Fruit fly (Drosophila melanogaster): ENCODE results near the gene CG18130.

DNA sequence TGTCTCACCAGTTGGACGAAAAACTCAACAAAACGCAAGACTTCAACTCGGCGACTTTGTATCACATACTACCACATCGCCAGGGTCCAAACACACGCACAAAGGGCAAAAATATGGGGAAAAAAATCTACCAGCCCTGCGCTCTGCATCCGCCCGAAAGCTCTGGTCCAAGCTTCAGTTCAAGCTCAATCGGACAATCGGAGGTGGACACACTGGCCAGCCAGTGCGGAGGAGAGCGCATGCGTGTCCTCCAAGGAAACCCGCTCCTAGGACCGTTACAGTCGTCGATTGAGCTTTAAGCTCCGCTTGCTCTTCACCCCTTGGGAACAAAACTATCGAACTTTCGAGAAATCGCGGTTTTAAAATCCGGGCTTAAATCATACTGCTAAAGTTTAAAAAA, 8.7 kb downstream of the CG18130 start:
- TF ChIP-seq cnc (optimal IDR thresholded peaks at IDR 0.05) (no peak), CG11617 (GFP tag; optimal IDR thresholded peaks at IDR 0.05) (no peak), CG1620 (GFP tag; optimal IDR thresholded peaks at IDR 0.05) (no peak), Crg-1 (GFP tag; optimal IDR thresholded peaks at IDR 0.05) (no peak), cic (GFP tag; optimal IDR thresholded peaks at IDR 0.05) (no peak)
